Worm (Caenorhabditis elegans) whole organism, L1 larva: Measurements from ENCODE around the gene F55F10.3.

Experiments
- C04F5.9 ChIP-seq: sonication (generic microtip); optimal IDR thresholded peaks from 2 replicates; lab custom pipeline; 2016; ENCODE audit warnings: missing genetic modification characterization, missing compliant biosample characterization
- C34B4.2 ChIP-seq: sonication (generic microtip); optimal IDR thresholded peaks from 2 replicates; lab custom pipeline; 2017; ENCODE audit warnings: mild to moderate bottlenecking, missing genetic modification characterization, missing compliant biosample characterization
- F16B12.6 ChIP-seq: fragments of 150-350 bp; optimal IDR thresholded peaks from 2 replicates; lab custom pipeline; 2014; ENCODE audit warnings: missing biosample characterization, missing genetic modification characterization
- Y116A8C.19 ChIP-seq: sonication (generic microtip); optimal IDR thresholded peaks from 2 replicates; lab custom pipeline; 2016; ENCODE audit warnings: missing compliant biosample characterization, missing genetic modification characterization, borderline replicate concordance
- alr-1 ChIP-seq: fragments of 200-800 bp; sonication (Bioruptor generic); optimal IDR thresholded peaks from 2 replicates; lab custom pipeline; 2018; ENCODE audit warnings: borderline replicate concordance, mild to moderate bottlenecking, missing genetic modification characterization, missing compliant biosample characterization
- aly-2 ChIP-seq: fragments of 150-350 bp; optimal IDR thresholded peaks from 2 replicates; lab custom pipeline; 2014; ENCODE audit warnings: missing biosample characterization, missing genetic modification characterization
- blmp-1 ChIP-seq: fragments of 150-350 bp; optimal IDR thresholded peaks from 2 replicates; lab custom pipeline; 2014; ENCODE audit warnings: missing biosample characterization, missing genetic modification characterization
- ceh-63 ChIP-seq: fragments of 200-800 bp; sonication (Bioruptor generic); optimal IDR thresholded peaks from 2 replicates; lab custom pipeline; 2018; ENCODE audit warnings: mild to moderate bottlenecking, missing genetic modification characterization, missing compliant biosample characterization
- ceh-82 ChIP-seq, 3 experiments: fragments of 150-350 bp in 1 of 3; sonication (generic microtip) in 2 of 3; optimal IDR thresholded peaks; 2 replicates each; lab custom pipeline; 2014 to 2017; ENCODE audit warnings: missing biosample characterization in 3 of 3, missing genetic modification characterization in 3 of 3
- ceh-90 ChIP-seq: sonication (generic microtip); optimal IDR thresholded peaks from 2 replicates; lab custom pipeline; 2016; ENCODE audit warnings: missing genetic modification characterization, missing compliant biosample characterization
- ces-1 ChIP-seq: fragments of 150-350 bp; optimal IDR thresholded peaks from 2 replicates; lab custom pipeline; 2014; ENCODE audit warnings: missing biosample characterization, missing genetic modification reagents, missing genetic modification characterization
- dsc-1 ChIP-seq: sonication (generic microtip); optimal IDR thresholded peaks from 2 replicates; lab custom pipeline; 2016; ENCODE audit warnings: mild to moderate bottlenecking, missing genetic modification characterization, missing compliant biosample characterization
- efl-1 ChIP-seq, 4 experiments: fragments of 150-350 bp; optimal IDR thresholded peaks in 3 of 4; peaks in 1 of 4; 1 replicate in 1 of 4; 2 replicates in 3 of 4; lab custom pipeline; 2014; ENCODE audit warnings: missing biosample characterization in 2 of 4, missing genetic modification characterization in 2 of 4, missing genetic modification reagents in 2 of 4
- efl-3 ChIP-seq: fragments of 200-800 bp; sonication (Bioruptor generic); optimal IDR thresholded peaks from 2 replicates; lab custom pipeline; 2018; ENCODE audit warnings: mild to moderate bottlenecking, missing genetic modification characterization, missing compliant biosample characterization
- egl-13 ChIP-seq: sonication (generic microtip); optimal IDR thresholded peaks from 2 replicates; lab custom pipeline; 2016; ENCODE audit warnings: missing genotype, missing genetic modification reagents, missing genetic modification characterization, missing compliant biosample characterization
- egl-27 ChIP-seq, 2 experiments: fragments of 150-350 bp in 1 of 2; sonication (generic microtip); optimal IDR thresholded peaks; 3 replicates each; lab custom pipeline; 2017 to 2018; ENCODE audit warnings: missing biosample characterization in 2 of 2, missing genetic modification characterization in 2 of 2, missing genetic modification reagents in 2 of 2
- elt-2 ChIP-seq: sonication (generic microtip); optimal IDR thresholded peaks from 2 replicates; lab custom pipeline; 2016; ENCODE audit warnings: missing genetic modification characterization, mild to moderate bottlenecking, inconsistent platforms, missing compliant biosample characterization, missing genetic modification reagents
- elt-3 ChIP-seq, 6 experiments: fragments of 150-350 bp in 1 of 6; sonication (generic microtip); optimal IDR thresholded peaks; 2 replicates each; lab custom pipeline; 2017 to 2018; ENCODE audit warnings: missing biosample characterization in 6 of 6, missing genetic modification characterization in 6 of 6, inconsistent platforms in 1 of 6
- fkh-10 ChIP-seq: sonication (generic microtip); optimal IDR thresholded peaks from 2 replicates; lab custom pipeline; 2017; ENCODE audit warnings: missing biosample characterization, missing genetic modification reagents, missing genetic modification characterization
- fkh-4 ChIP-seq: sonication (generic microtip); optimal IDR thresholded peaks from 2 replicates; lab custom pipeline; 2016; ENCODE audit warnings: missing compliant biosample characterization, missing genetic modification characterization, borderline replicate concordance
- fkh-8 ChIP-seq: sonication (generic microtip); optimal IDR thresholded peaks from 2 replicates; lab custom pipeline; 2016; ENCODE audit warnings: mild to moderate bottlenecking, missing genetic modification characterization, missing compliant biosample characterization
- fos-1 ChIP-seq: fragments of 150-350 bp; optimal IDR thresholded peaks from 2 replicates; lab custom pipeline; 2014; ENCODE audit warnings: missing biosample characterization, missing genetic modification characterization
- grh-1 ChIP-seq: fragments of 200-800 bp; sonication (Bioruptor generic); IDR thresholded peaks from 2 replicates; pipeline ENCODE4 v1.3.6; 2022; ENCODE audit warnings: missing genetic modification reagents, missing genetic modification characterization, missing compliant biosample characterization
- hpl-2 ChIP-seq: fragments of 150-350 bp; optimal IDR thresholded peaks from 2 replicates; lab custom pipeline; 2014; ENCODE audit warnings: missing biosample characterization, missing genetic modification reagents, missing genetic modification characterization
- lin-14 ChIP-seq: fragments of 200-800 bp; sonication (Bioruptor generic); optimal IDR thresholded peaks from 2 replicates; lab custom pipeline; 2018; ENCODE audit warnings: mild to moderate bottlenecking, missing genetic modification characterization, moderate library complexity, missing compliant biosample characterization
- lin-35 ChIP-seq, 2 experiments: fragments of 150-350 bp; optimal IDR thresholded peaks; 2 replicates each; lab custom pipeline; 2014; ENCODE audit warnings: missing biosample characterization in 2 of 2, missing genetic modification characterization in 2 of 2, missing genetic modification reagents in 2 of 2
- lir-3 ChIP-seq: sonication (generic microtip); optimal IDR thresholded peaks from 2 replicates; lab custom pipeline; 2016; ENCODE audit warnings: mild to moderate bottlenecking, missing genetic modification characterization, moderate library complexity, missing compliant biosample characterization; ENCODE audit not compliant: poor library complexity
- lsy-2 ChIP-seq, 2 experiments: fragments of 150-350 bp; optimal IDR thresholded peaks; 2 replicates each; lab custom pipeline; 2014; ENCODE audit warnings: missing biosample characterization in 2 of 2, missing genetic modification characterization in 2 of 2
- mep-1 ChIP-seq: fragments of 150-350 bp; optimal IDR thresholded peaks from 2 replicates; lab custom pipeline; 2014; ENCODE audit warnings: missing biosample characterization, missing genetic modification characterization
- nhr-12 ChIP-seq: sonication (generic microtip); optimal IDR thresholded peaks from 2 replicates; lab custom pipeline; 2017; ENCODE audit warnings: missing biosample characterization, missing genetic modification characterization
- nhr-19 ChIP-seq: fragments of 200-800 bp; sonication (Bioruptor generic); conservative IDR thresholded peaks from 2 replicates; pipeline ENCODE4 v1.3.6; 2022; ENCODE audit warnings: missing genetic modification characterization, missing compliant biosample characterization
- nhr-77 ChIP-seq: fragments of 150-350 bp; optimal IDR thresholded peaks from 2 replicates; lab custom pipeline; 2014; ENCODE audit warnings: missing biosample characterization, missing genetic modification characterization
- nhr-84 ChIP-seq: sonication (generic microtip); optimal IDR thresholded peaks from 2 replicates; lab custom pipeline; 2017; ENCODE audit warnings: missing biosample characterization, missing genetic modification characterization
- nhr-85 ChIP-seq: sonication (generic microtip); peaks from one replicate; lab custom pipeline; 2016; ENCODE audit warnings: missing genetic modification characterization, inconsistent platforms, missing compliant biosample characterization
- pax-3 ChIP-seq: fragments of 200-800 bp; sonication (Bioruptor generic); optimal IDR thresholded peaks from 2 replicates; lab custom pipeline; 2018; ENCODE audit warnings: mild to moderate bottlenecking, missing genetic modification characterization, moderate library complexity, missing compliant biosample characterization
- pqm-1 ChIP-seq: sonication (generic microtip); optimal IDR thresholded peaks from 3 replicates; lab custom pipeline; 2017; ENCODE audit warnings: missing biosample characterization, missing genetic modification characterization
- skn-1 ChIP-seq: fragments of 150-350 bp; optimal IDR thresholded peaks from 2 replicates; lab custom pipeline; 2014; ENCODE audit warnings: missing biosample characterization, missing genetic modification characterization
- snpc-4 ChIP-seq: fragments of 150-350 bp; optimal IDR thresholded peaks from 2 replicates; lab custom pipeline; 2014; ENCODE audit warnings: missing biosample characterization, missing genetic modification characterization
- snu-23 ChIP-seq: sonication (generic microtip); optimal IDR thresholded peaks from 2 replicates; lab custom pipeline; 2016; ENCODE audit warnings: missing genetic modification characterization, missing compliant biosample characterization
- tlp-1 ChIP-seq: fragments of 150-350 bp; optimal IDR thresholded peaks from 2 replicates; lab custom pipeline; 2014; ENCODE audit warnings: missing biosample characterization, missing genetic modification characterization
- unc-130 ChIP-seq: fragments of 150-350 bp; optimal IDR thresholded peaks from 2 replicates; lab custom pipeline; 2017; ENCODE audit warnings: missing biosample characterization, missing genetic modification characterization, inconsistent platforms
- unc-30 ChIP-seq: sonication (generic microtip); optimal IDR thresholded peaks from 2 replicates; lab custom pipeline; 2017; ENCODE audit warnings: missing biosample characterization, missing genetic modification characterization
- unc-62 ChIP-seq: fragments of 150-350 bp; optimal IDR thresholded peaks from 2 replicates; lab custom pipeline; 2014; ENCODE audit warnings: missing biosample characterization, missing genetic modification reagents, missing genetic modification characterization
- unc-98 ChIP-seq: fragments of 200-800 bp; sonication (Bioruptor generic); IDR thresholded peaks from 2 replicates; pipeline ENCODE4 v1.3.6; 2022; ENCODE audit warnings: missing genetic modification characterization, missing compliant biosample characterization
- vab-15 ChIP-seq: sonication (generic microtip); optimal IDR thresholded peaks from 2 replicates; lab custom pipeline; 2017; ENCODE audit warnings: missing genotype, mild to moderate bottlenecking, missing genetic modification characterization, missing compliant biosample characterization
- zag-1 ChIP-seq: fragments of 150-350 bp; optimal IDR thresholded peaks from 2 replicates; lab custom pipeline; 2014; ENCODE audit warnings: missing biosample characterization, missing genetic modification characterization
- zip-4 ChIP-seq: fragments of 200-800 bp; sonication (Bioruptor generic); optimal IDR thresholded peaks from 2 replicates; lab custom pipeline; 2018; ENCODE audit warnings: mild to moderate bottlenecking, missing genetic modification characterization, moderate library complexity, missing compliant biosample characterization
- ztf-4 ChIP-seq: fragments of 150-350 bp; optimal IDR thresholded peaks from 2 replicates; lab custom pipeline; 2014; ENCODE audit warnings: missing biosample characterization, missing genetic modification characterization

F55F10.3 gene

DNA sequence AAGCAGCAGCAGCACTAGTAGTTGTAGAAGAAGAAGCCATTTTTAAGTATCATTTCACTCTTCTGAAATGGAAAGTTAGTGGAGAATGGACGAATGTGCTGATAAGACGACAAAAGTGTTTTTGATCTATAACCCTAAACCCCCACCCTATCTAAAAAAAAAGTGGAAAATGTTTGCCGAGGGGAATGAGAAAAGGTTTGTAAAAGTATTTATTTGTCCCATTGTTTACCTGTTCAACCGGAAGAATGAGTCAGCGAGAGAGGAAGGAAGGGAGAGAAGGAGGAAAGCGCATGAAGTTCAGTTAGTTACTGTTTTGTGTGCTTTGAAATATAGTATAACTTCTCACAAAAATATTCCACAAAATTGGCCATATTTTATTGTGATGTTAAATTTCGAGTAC lies 37.4 kb downstream of the F55F10.3 start:
- TF ChIP-seq elt-2 (tag; lab: Kevin White, UChicago), result no peak
- peak; percentile 15 for TF ChIP-seq lin-14 (GFP tag; lab: Kevin White, UChicago)
- TF ChIP-seq lsy-2 (tag; optimal IDR thresholded peaks at IDR 0.05; lab: Kevin White, UChicago), result no peak
- no peak for TF ChIP-seq nhr-12 (tag; lab: Kevin White, UChicago)
- peak; percentile 56 for TF ChIP-seq blmp-1 (tag; lab: Kevin White, UChicago)
- TF ChIP-seq F16B12.6 (tag; lab: Kevin White, UChicago), result no peak

DNA sequence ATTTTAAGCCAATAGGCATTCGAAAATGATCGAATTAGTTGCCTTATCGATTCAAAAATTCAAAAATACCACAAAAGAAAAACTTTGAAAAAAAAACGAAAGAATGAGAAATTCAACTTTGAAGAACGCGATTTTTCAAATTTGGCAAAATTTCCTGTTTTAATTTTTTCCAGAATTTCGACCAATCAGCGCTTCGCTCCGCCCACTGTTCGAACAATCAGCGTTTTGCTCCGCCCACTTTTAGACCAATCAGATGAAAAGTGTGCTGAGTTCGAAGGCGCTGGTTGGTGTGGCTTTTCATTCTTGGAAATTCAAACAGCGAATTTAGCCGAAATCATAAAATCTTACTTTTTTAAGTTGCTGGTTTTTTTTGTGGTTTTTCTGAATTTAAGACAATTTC lies 37.8 kb downstream of the F55F10.3 start:
- TF ChIP-seq egl-27 (tag; optimal IDR thresholded peaks at IDR 0.05; lab: Kevin White, UChicago) (no peak), efl-1 (optimal IDR thresholded peaks at IDR 0.05; lab: Kevin White, UChicago) (no peak), efl-1 (GFP tag; optimal IDR thresholded peaks at IDR 0.05 in 1 of 2; lab: Kevin White, UChicago) (peak in 1 of 2 experiments; percentile 89)

DNA sequence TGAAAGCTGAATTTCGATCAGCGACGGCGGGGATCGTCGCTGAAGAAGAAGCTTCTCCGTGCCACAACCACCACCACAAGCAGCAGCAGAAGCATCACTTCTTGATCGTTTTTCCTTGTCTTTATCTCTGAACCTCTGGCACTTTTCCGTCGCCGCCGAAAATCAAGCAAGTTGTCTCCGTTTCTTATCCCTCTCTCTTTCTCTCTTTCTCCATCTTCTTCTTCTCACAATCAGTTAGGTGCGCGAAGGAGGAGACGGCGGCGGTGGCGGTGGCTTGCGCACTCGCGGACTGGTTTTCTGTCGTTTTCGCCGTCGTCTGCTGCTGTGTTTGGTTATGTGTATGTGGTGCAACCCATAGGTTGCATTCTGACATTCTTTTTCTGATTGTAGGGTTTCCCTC lies 38.7 kb downstream of the F55F10.3 start:
- TF ChIP-seq zip-4 (GFP tag; lab: Kevin White, UChicago) (no peak), C04F5.9 (tag; lab: Kevin White, UChicago) (no peak), unc-130 (tag; lab: Kevin White, UChicago) (no peak), fkh-10 (GFP tag; lab: Kevin White, UChicago) (no peak), egl-27 (tag; optimal IDR thresholded peaks at IDR 0.05; lab: Kevin White, UChicago) (no peak), C34B4.2 (tag; lab: Kevin White, UChicago) (no peak), blmp-1 (tag; lab: Kevin White, UChicago) (peak; percentile 86), elt-3 (tag; optimal IDR thresholded peaks at IDR 0.05; lab: Kevin White, UChicago) (no peak), lsy-2 (tag; optimal IDR thresholded peaks at IDR 0.05; lab: Kevin White, UChicago) (peak in 1 of 2 experiments; percentile 27), unc-30 (tag; lab: Kevin White, UChicago) (no peak), tlp-1 (tag; lab: Kevin White, UChicago) (no peak), dsc-1 (tag; lab: Kevin White, UChicago) (no peak), lir-3 (no peak), ces-1 (GFP tag; lab: Kevin White, UChicago) (no peak), pqm-1 (no peak), vab-15 (tag; lab: Kevin White, UChicago) (no peak), ceh-90 (tag; lab: Kevin White, UChicago) (no peak), snu-23 (GFP tag; lab: Kevin White, UChicago) (no peak), grh-1 (no peak), zag-1 (tag; lab: Kevin White, UChicago) (no peak), nhr-85 (tag; lab: Kevin White, UChicago) (peak; percentile 35), nhr-77 (tag; lab: Kevin White, UChicago) (no peak), Y116A8C.19 (tag; lab: Kevin White, UChicago) (no peak), alr-1 (tag; lab: Kevin White, UChicago) (no peak), mep-1 (tag; lab: Kevin White, UChicago) (no peak), pax-3 (no peak), efl-1 (optimal IDR thresholded peaks at IDR 0.05; lab: Kevin White, UChicago) (no peak), efl-1 (GFP tag; optimal IDR thresholded peaks at IDR 0.05 in 1 of 2; lab: Kevin White, UChicago) (no peak), ztf-4 (peak; percentile 26), egl-13 (tag; lab: Kevin White, UChicago) (no peak), skn-1 (tag; lab: Kevin White, UChicago) (peak; percentile 7), efl-3 (GFP tag; lab: Kevin White, UChicago) (no peak), aly-2 (no peak), fos-1 (no peak), nhr-84 (no peak), fkh-4 (no peak), ceh-63 (GFP tag; lab: Kevin White, UChicago) (no peak), fkh-8 (tag; lab: Kevin White, UChicago) (no peak), nhr-19 (GFP tag; lab: Robert Waterston, UW) (no peak), unc-98 (GFP tag; lab: Robert Waterston, UW) (no peak), hpl-2 (no peak), unc-62 (no peak), snpc-4 (tag; lab: Kevin White, UChicago) (no peak), ceh-82 (tag; optimal IDR thresholded peaks at IDR 0.05; lab: Kevin White, UChicago) (no peak), lin-35 (GFP tag; optimal IDR thresholded peaks at IDR 0.05; lab: Kevin White, UChicago) (peak in 1 of 2 experiments; percentile 12)
